Fruit fly (Drosophila melanogaster): ENCODE results near the gene CG7271.

Gene CG7271

DNA sequence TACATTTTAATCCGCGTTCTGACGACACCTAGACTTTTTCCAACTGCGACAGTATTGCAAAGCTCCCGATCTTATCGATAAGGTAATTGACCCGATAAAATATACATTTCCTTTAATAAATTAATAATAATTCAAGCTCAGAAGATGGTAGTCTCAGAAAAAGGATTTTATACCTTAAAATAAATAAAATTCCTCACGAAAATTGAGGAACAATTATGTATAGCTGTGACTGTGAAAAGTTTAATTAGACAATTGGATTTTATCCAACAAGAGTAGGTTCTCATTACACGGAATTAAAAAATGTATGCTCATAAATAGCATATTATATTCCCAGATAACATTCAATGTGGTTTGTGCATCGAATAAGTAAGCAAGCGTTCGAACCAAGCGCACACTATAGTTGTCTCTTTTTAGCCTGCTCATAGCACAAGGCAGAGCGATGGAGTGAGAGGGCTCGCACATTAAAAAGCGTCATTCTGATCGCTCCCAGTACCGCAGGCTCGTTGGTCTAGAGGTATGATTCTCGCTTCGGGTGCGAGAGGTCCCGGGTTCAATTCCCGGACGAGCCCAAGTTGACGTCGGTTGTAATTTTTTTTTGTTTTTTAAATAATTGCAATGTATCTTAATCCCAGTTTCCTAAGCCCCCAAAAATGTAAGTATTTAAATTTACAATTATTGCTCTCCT lies 29.5 kb downstream of the CG7271 start, which contains the start of the genes CG13380 and CG4174 (continued):
- TF ChIP-seq CG15514 (GFP tag; optimal IDR thresholded peaks at IDR 0.05) (no peak), bsh (GFP tag; optimal IDR thresholded peaks at IDR 0.05) (no peak), CG13296 (GFP tag; optimal IDR thresholded peaks at IDR 0.05) (no peak), CG4282 (GFP tag; optimal IDR thresholded peaks at IDR 0.05) (no peak), Bdp1 (GFP tag; optimal IDR thresholded peaks at IDR 0.05) (peak; percentile 100), CG11696 (GFP tag; IDR thresholded peaks at IDR 0.05) (no peak), CG30403 (GFP tag; optimal IDR thresholded peaks at IDR 0.05) (no peak), tup (GFP tag; optimal IDR thresholded peaks at IDR 0.05) (no peak), Sry-β (GFP tag; optimal IDR thresholded peaks at IDR 0.05) (no peak), Hey (tag; optimal IDR thresholded peaks at IDR 0.05) (no peak), CG8924 (tag; optimal IDR thresholded peaks at IDR 0.05) (no peak), danr (GFP tag; IDR thresholded peaks at IDR 0.05) (no peak), zen (tag; optimal IDR thresholded peaks at IDR 0.05) (peak; percentile 90), CG8944 (GFP tag; optimal IDR thresholded peaks at IDR 0.05) (no peak), grau (tag; optimal IDR thresholded peaks at IDR 0.05) (no peak), Doc2 (GFP tag; IDR thresholded peaks at IDR 0.05) (no peak), CG3163 (GFP tag; optimal IDR thresholded peaks at IDR 0.05) (no peak), gro (GFP tag; optimal IDR thresholded peaks at IDR 0.05) (no peak), Dll (GFP tag; IDR thresholded peaks at IDR 0.05; ENCODE audit: partially characterized antibody) (peak; percentile 51; the same call in 1 of the 4 replicates), CG13624 (GFP tag; optimal IDR thresholded peaks at IDR 0.05) (no peak), luna (GFP tag; optimal IDR thresholded peaks at IDR 0.05) (no peak), sim (GFP tag; IDR thresholded peaks at IDR 0.05) (no peak), CG10274 (GFP tag; optimal IDR thresholded peaks at IDR 0.05) (no peak), H2.0 (GFP tag; IDR thresholded peaks at IDR 0.05) (no peak), CG18476 (GFP tag; optimal IDR thresholded peaks at IDR 0.05) (no peak), CG2199 (GFP tag; IDR thresholded peaks at IDR 0.05) (peak; percentile 97), Dbx (GFP tag; IDR thresholded peaks at IDR 0.05) (no peak), tap (tag; optimal IDR thresholded peaks at IDR 0.05) (no peak), CG2129 (GFP tag; IDR thresholded peaks at IDR 0.05; ENCODE audit: partially characterized antibody) (no peak), CG13775 (GFP tag; optimal IDR thresholded peaks at IDR 0.05) (no peak), CG6813 (GFP tag; optimal IDR thresholded peaks at IDR 0.05) (no peak), CG9932 (GFP tag; IDR thresholded peaks at IDR 0.05) (no peak), CG2202 (tag; optimal IDR thresholded peaks at IDR 0.05) (no peak), CG1529 (GFP tag; optimal IDR thresholded peaks at IDR 0.05) (no peak), sc (optimal IDR thresholded peaks at IDR 0.05) (no peak), sc (GFP tag; optimal IDR thresholded peaks at IDR 0.05) (no peak), CG17568 (GFP tag; optimal IDR thresholded peaks at IDR 0.05) (no peak), kni (GFP tag; optimal IDR thresholded peaks at IDR 0.05) (no peak), CG13287 (GFP tag; IDR thresholded peaks at IDR 0.05; ENCODE audit: partially characterized antibody) (peak; percentile 69), jing (GFP tag; optimal IDR thresholded peaks at IDR 0.05) (no peak), ac (GFP tag; optimal IDR thresholded peaks at IDR 0.05) (no peak), Eip74EF (GFP tag; optimal IDR thresholded peaks at IDR 0.05) (no peak), esg (GFP tag; conservative IDR thresholded peaks at IDR 0.05) (no peak), CG2875 (GFP tag; optimal IDR thresholded peaks at IDR 0.05) (no peak), CG15696 (tag; optimal IDR thresholded peaks at IDR 0.05) (no peak), sens-2 (GFP tag; IDR thresholded peaks at IDR 0.05) (no peak), CTCF (GFP tag; optimal IDR thresholded peaks at IDR 0.05) (peak; percentile 75), CG18262 (tag; optimal IDR thresholded peaks at IDR 0.05) (no peak), CG7987 (GFP tag; optimal IDR thresholded peaks at IDR 0.05) (no peak), Awh (GFP tag; IDR thresholded peaks at IDR 0.05) (0 out of 2 replicates have a peak, but pooled peaks have one; percentile 15)
